Fruit fly (Drosophila melanogaster): ENCODE measurements around the gene Tim13.

dm6 chr3L:11800761-11801160 lies 26.5 kb upstream of the Tim13 start, which contains the start of gene Gcat:
- TF ChIP-seq CG11762 (GFP tag; optimal IDR thresholded peaks at IDR 0.05; ENCODE audit: insufficient read depth) (no peak), Lpt (GFP tag; optimal IDR thresholded peaks at IDR 0.05) (no peak), Hr39 (GFP tag; optimal IDR thresholded peaks at IDR 0.05) (no peak), CG15336 (GFP tag; IDR thresholded peaks at IDR 0.05) (no peak), CG7368 (GFP tag; optimal IDR thresholded peaks at IDR 0.05) (no peak), esn (GFP tag; optimal IDR thresholded peaks at IDR 0.05) (no peak), CG8119 (GFP tag; IDR thresholded peaks at IDR 0.05) (no peak), CG16779 (tag; optimal IDR thresholded peaks at IDR 0.05) (no peak), vri (GFP tag; optimal IDR thresholded peaks at IDR 0.05) (no peak), Gug (GFP tag; IDR thresholded peaks at IDR 0.05) (no peak), CG34406 (GFP tag; optimal IDR thresholded peaks at IDR 0.05) (no peak)

Data from whole organism, prepupa.